Worm (Caenorhabditis elegans): ENCODE data around the gene gana-1.

gana-1 gene

DNA sequence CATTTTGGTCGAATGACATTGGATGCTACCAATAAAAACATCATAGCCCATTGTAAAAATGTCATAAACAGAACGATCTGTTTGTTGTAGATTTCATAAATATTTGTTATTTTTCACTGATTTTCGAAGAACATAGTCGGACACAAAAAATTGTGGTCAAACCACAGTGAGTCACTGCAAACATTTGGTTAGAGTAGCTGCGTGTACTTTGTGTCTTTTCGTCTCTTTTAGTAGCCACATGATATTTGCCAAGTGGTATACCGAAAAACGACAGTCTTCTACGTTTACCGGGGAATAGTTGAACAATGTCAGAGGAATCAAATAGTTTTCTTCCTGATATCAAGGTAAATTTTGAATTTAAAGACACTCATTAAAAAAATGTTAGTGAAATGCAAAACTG, 4.7 kb downstream of the gana-1 start, which contains the start of gene nhr-206 (continued):
- peak; percentile 22 for TF ChIP-seq elt-2 (tag; optimal IDR thresholded peaks at IDR 0.05)
- TF ChIP-seq ama-1 (optimal IDR thresholded peaks at IDR 0.05): no peak
- TF ChIP-seq lir-3 (tag; optimal IDR thresholded peaks at IDR 0.05; ENCODE audit: poor library complexity): peak; percentile 17
- TF ChIP-seq lsy-2 (tag; optimal IDR thresholded peaks at IDR 0.05): peak in 1 of 2 experiments; percentile 11
- TF ChIP-seq ztf-4 (tag; optimal IDR thresholded peaks at IDR 0.05): no peak
- no peak for TF ChIP-seq grh-1 (GFP tag; IDR thresholded peaks at IDR 0.05)
- no peak for TF ChIP-seq dpl-1 (GFP tag; optimal IDR thresholded peaks at IDR 0.05)
- TF ChIP-seq lin-39 (tag; optimal IDR thresholded peaks at IDR 0.05): no peak
- no peak for TF ChIP-seq nhr-47 (tag; optimal IDR thresholded peaks at IDR 0.05)
- TF ChIP-seq nhr-11 (tag; optimal IDR thresholded peaks at IDR 0.05): no peak
- no peak for TF ChIP-seq egl-27 (tag; optimal IDR thresholded peaks at IDR 0.05)
- peak; percentile 9 for TF ChIP-seq tbx-2 (tag; optimal IDR thresholded peaks at IDR 0.05)
- TF ChIP-seq nhr-237 (tag; optimal IDR thresholded peaks at IDR 0.05): no peak
- TF ChIP-seq alr-1 (tag; optimal IDR thresholded peaks at IDR 0.05; ENCODE audit: borderline replicate concordance): no peak
- no peak for TF ChIP-seq mef-2 (tag; optimal IDR thresholded peaks at IDR 0.05)
- TF ChIP-seq sup-37 (GFP tag; optimal IDR thresholded peaks at IDR 0.05): no peak
- no peak for TF ChIP-seq ceh-90 (tag; optimal IDR thresholded peaks at IDR 0.05)
- TF ChIP-seq Y116A8C.19 (tag; optimal IDR thresholded peaks at IDR 0.05; ENCODE audit: borderline replicate concordance): no peak
- TF ChIP-seq nhr-71 (tag; optimal IDR thresholded peaks at IDR 0.05): peak; percentile 47
- no peak for TF ChIP-seq hlh-4 (tag; optimal IDR thresholded peaks at IDR 0.05)
- TF ChIP-seq lin-15B (tag; optimal IDR thresholded peaks at IDR 0.05): no peak
- TF ChIP-seq hpl-2 (GFP tag; optimal IDR thresholded peaks at IDR 0.05): no peak
- TF ChIP-seq snpc-4 (tag; optimal IDR thresholded peaks at IDR 0.05): no peak
- no peak for TF ChIP-seq fos-1 (tag; optimal IDR thresholded peaks at IDR 0.05)
- no peak for TF ChIP-seq fkh-8 (tag; optimal IDR thresholded peaks at IDR 0.05)
- peak in 1 of 2 experiments; percentile 58 for TF ChIP-seq lin-35 (GFP tag; optimal IDR thresholded peaks at IDR 0.05)
- TF ChIP-seq snu-23 (GFP tag; optimal IDR thresholded peaks at IDR 0.05): peak; percentile 52
- TF ChIP-seq pqm-1 (tag; optimal IDR thresholded peaks at IDR 0.05): no peak
- TF ChIP-seq sox-4 (tag; optimal IDR thresholded peaks at IDR 0.05): no peak
- TF ChIP-seq nhr-84 (tag; optimal IDR thresholded peaks at IDR 0.05): no peak
- TF ChIP-seq jun-1 (tag; optimal IDR thresholded peaks at IDR 0.05): no peak

- TF ChIP-seq nhr-20 (tag; optimal IDR thresholded peaks at IDR 0.05) (peak; percentile 50), blmp-1 (tag; optimal IDR thresholded peaks at IDR 0.05) (peak; percentile 16), pqm-1 (tag; optimal IDR thresholded peaks at IDR 0.05) (no peak), swsn-7 (tag; optimal IDR thresholded peaks at IDR 0.05) (no peak), snu-23 (GFP tag; optimal IDR thresholded peaks at IDR 0.05) (peak; percentile 2), hlh-17 (GFP tag; optimal IDR thresholded peaks at IDR 0.05; ENCODE audit: borderline replicate concordance) (no peak), fkh-10 (GFP tag; optimal IDR thresholded peaks at IDR 0.05) (no peak), isw-1 (GFP tag; IDR thresholded peaks at IDR 0.05) (no peak)
Measured at ce11 chrV:12094030-12094429, 7.0 kb downstream of the gana-1 start, which contains the start of gene nhr-208. TSS of gene nhr-208 (plus strand) at chrV:12094317.

DNA sequence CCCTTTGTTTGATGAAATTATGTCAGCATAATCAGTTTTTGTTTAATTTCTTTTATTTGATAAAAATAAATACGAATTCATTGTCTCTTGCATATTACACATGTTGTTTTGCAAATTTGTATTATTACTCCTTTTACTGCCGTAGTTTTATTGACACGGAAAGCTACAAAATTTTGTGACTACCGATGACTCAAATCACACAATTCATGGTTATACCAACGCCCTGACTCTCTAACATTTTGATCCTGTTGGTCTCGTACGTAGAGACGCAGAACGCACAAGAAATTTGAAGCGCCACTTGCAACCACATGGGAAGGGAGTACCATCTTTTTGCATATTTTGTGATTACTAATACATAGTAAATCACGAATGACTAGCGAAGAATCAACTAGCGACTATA, 8.8 kb downstream of the gana-1 start, which contains the start of gene nhr-207:
nhr-207 (plus strand) TSS at position 282 of the 400 bp plus-strand sequence.
- no peak for TF ChIP-seq lin-13 (GFP tag; optimal IDR thresholded peaks at IDR 0.05)
- TF ChIP-seq jun-1 (tag; optimal IDR thresholded peaks at IDR 0.05): peak; percentile 49
- no peak for TF ChIP-seq F16B12.6 (tag; optimal IDR thresholded peaks at IDR 0.05)
- TF ChIP-seq Y116A8C.19 (tag; optimal IDR thresholded peaks at IDR 0.05; ENCODE audit: borderline replicate concordance): no peak
- no peak for TF ChIP-seq ces-1 (GFP tag; optimal IDR thresholded peaks at IDR 0.05)
- TF ChIP-seq rnt-1 (tag; optimal IDR thresholded peaks at IDR 0.05): no peak
- TF ChIP-seq snu-23 (GFP tag; optimal IDR thresholded peaks at IDR 0.05): peak; percentile 6
- TF ChIP-seq skn-1 (tag; optimal IDR thresholded peaks at IDR 0.05): peak; percentile 34
- TF ChIP-seq hlh-17 (GFP tag; optimal IDR thresholded peaks at IDR 0.05; ENCODE audit: borderline replicate concordance): no peak
- TF ChIP-seq nhr-76 (tag; optimal IDR thresholded peaks at IDR 0.05): no peak
- no peak for TF ChIP-seq mep-1 (tag; optimal IDR thresholded peaks at IDR 0.05)
- TF ChIP-seq C16A3.4 (tag; optimal IDR thresholded peaks at IDR 0.05): peak; percentile 17
- no peak for TF ChIP-seq pqm-1 (tag; optimal IDR thresholded peaks at IDR 0.05)
- peak; percentile 23 for TF ChIP-seq nhr-20 (tag; optimal IDR thresholded peaks at IDR 0.05)
- no peak for TF ChIP-seq sptf-1 (tag; optimal IDR thresholded peaks at IDR 0.05)
- TF ChIP-seq fkh-4 (tag; optimal IDR thresholded peaks at IDR 0.05; ENCODE audit: borderline replicate concordance): no peak
- no peak for TF ChIP-seq aha-1 (tag; optimal IDR thresholded peaks at IDR 0.05)
- no peak for TF ChIP-seq irx-1 (tag; optimal IDR thresholded peaks at IDR 0.05)
- no peak for TF ChIP-seq nhr-84 (tag; optimal IDR thresholded peaks at IDR 0.05)
- no peak for TF ChIP-seq fkh-10 (GFP tag; optimal IDR thresholded peaks at IDR 0.05)
- no peak for TF ChIP-seq elt-3 (tag; optimal IDR thresholded peaks at IDR 0.05)
- TF ChIP-seq elt-2 (tag; optimal IDR thresholded peaks at IDR 0.05): no peak
- TF ChIP-seq lin-14 (GFP tag; optimal IDR thresholded peaks at IDR 0.05): peak; percentile 48
